Worm (Caenorhabditis elegans) whole organism, young adult: ENCODE measurements around the gene F16G10.13.

Experiments
- T26A5.8 ChIP-seq: sonication (generic microtip); optimal IDR thresholded peaks from 2 replicates; lab custom pipeline; 2016; ENCODE audit warnings: missing genetic modification characterization, missing compliant biosample characterization
- Y53G8AR.9 ChIP-seq: fragments of 200-800 bp; sonication (Bioruptor generic); conservative IDR thresholded peaks from 2 replicates; pipeline ENCODE4 v1.3.6; 2022; ENCODE audit warnings: missing genetic modification reagents, missing genetic modification characterization, missing compliant biosample characterization
- Y67H2A.10 ChIP-seq: fragments of 200-800 bp; sonication (Bioruptor generic); conservative IDR thresholded peaks from 2 replicates; pipeline ENCODE4 v1.3.6; 2022; ENCODE audit warnings: missing genetic modification reagents, missing genetic modification characterization, missing compliant biosample characterization
- ama-1 ChIP-seq, 3 experiments: fragments of 150-350 bp in 1 of 3; sonication (generic microtip) in 2 of 3; optimal IDR thresholded peaks; 2 replicates each; lab custom pipeline; 2014 to 2018; ENCODE audit warnings: missing biosample characterization in 2 of 3, missing genetic modification characterization in 2 of 3, missing genetic modification reagents in 2 of 3
- aptf-3 ChIP-seq: fragments of 200-800 bp; sonication (Bioruptor generic); IDR thresholded peaks from 2 replicates; pipeline ENCODE4 v1.3.6; 2022; ENCODE audit warnings: missing genetic modification characterization, missing compliant biosample characterization
- athp-1 ChIP-seq: sonication (generic microtip); optimal IDR thresholded peaks from 2 replicates; lab custom pipeline; 2017; ENCODE audit warnings: mild to moderate bottlenecking, missing genetic modification characterization, missing compliant biosample characterization
- attf-3 ChIP-seq: fragments of 200-800 bp; sonication (Bioruptor generic); conservative IDR thresholded peaks from 2 replicates; pipeline ENCODE4 v1.3.6; 2022; ENCODE audit warnings: missing genetic modification reagents, missing genetic modification characterization, missing compliant biosample characterization
- attf-5 ChIP-seq: fragments of 200-800 bp; sonication (Bioruptor generic); optimal IDR thresholded peaks from 2 replicates; lab custom pipeline; 2018; ENCODE audit warnings: mild to moderate bottlenecking, missing genetic modification characterization, missing compliant biosample characterization
- attf-6 ChIP-seq: fragments of 200-800 bp; sonication (Bioruptor generic); IDR thresholded peaks from 2 replicates; pipeline ENCODE4 v1.3.6; 2022; ENCODE audit warnings: missing genetic modification reagents, missing genetic modification characterization, missing compliant biosample characterization
- ccch-3 ChIP-seq: fragments of 200-800 bp; sonication (Bioruptor generic); optimal IDR thresholded peaks from 2 replicates; lab custom pipeline; 2018; ENCODE audit warnings: mild to moderate bottlenecking, missing genetic modification characterization, missing compliant biosample characterization
- cebp-2 ChIP-seq: fragments of 200-800 bp; sonication (Bioruptor generic); IDR thresholded peaks from 2 replicates; pipeline ENCODE4 v1.3.6; 2022; ENCODE audit warnings: missing genetic modification characterization, missing compliant biosample characterization
- ceh-40 ChIP-seq: fragments of 200-800 bp; sonication (Bioruptor generic); IDR thresholded peaks from 2 replicates; pipeline ENCODE4 v1.3.6; 2022; ENCODE audit warnings: missing genetic modification characterization, missing compliant biosample characterization
- dpff-1 ChIP-seq: sonication (generic microtip); optimal IDR thresholded peaks from 2 replicates; lab custom pipeline; 2017; ENCODE audit warnings: mild to moderate bottlenecking, missing genetic modification characterization, missing compliant biosample characterization
- dpl-1 ChIP-seq: fragments of 150-350 bp; optimal IDR thresholded peaks from 2 replicates; lab custom pipeline; 2014; ENCODE audit warnings: missing biosample characterization, missing genetic modification reagents, missing genetic modification characterization
- efl-1 ChIP-seq: fragments of 150-350 bp; optimal IDR thresholded peaks from 2 replicates; lab custom pipeline; 2014; ENCODE audit warnings: missing biosample characterization, missing genetic modification reagents, missing genetic modification characterization
- egl-44 ChIP-seq: fragments of 200-800 bp; sonication (Bioruptor generic); IDR thresholded peaks from 2 replicates; pipeline ENCODE4 v1.3.6; 2022; ENCODE audit warnings: missing genetic modification reagents, missing genetic modification characterization, missing compliant biosample characterization
- ekl-4 ChIP-seq: fragments of 200-800 bp; sonication (Bioruptor generic); IDR thresholded peaks from 2 replicates; pipeline ENCODE4 v1.3.6; 2022; ENCODE audit warnings: missing genetic modification reagents, missing genetic modification characterization, missing compliant biosample characterization
- him-1 ChIP-seq: sonication (generic microtip); optimal IDR thresholded peaks from 2 replicates; lab custom pipeline; 2016; ENCODE audit warnings: missing genotype, missing genetic modification reagents, missing genetic modification characterization, missing compliant biosample characterization
- hmg-1.2 ChIP-seq: fragments of 200-800 bp; sonication (Bioruptor generic); IDR thresholded peaks from 2 replicates; pipeline ENCODE4 v1.3.6; 2022; ENCODE audit warnings: missing genetic modification reagents, missing genetic modification characterization, missing compliant biosample characterization
- hsf-1 ChIP-seq: fragments of 200-800 bp; sonication (Bioruptor generic); IDR thresholded peaks from 2 replicates; pipeline ENCODE4 v1.3.6; 2022; ENCODE audit warnings: missing genetic modification reagents, missing genetic modification characterization, missing compliant biosample characterization
- lin-26 ChIP-seq: fragments of 200-800 bp; sonication (Bioruptor generic); IDR thresholded peaks from 2 replicates; pipeline ENCODE4 v1.3.6; 2022; ENCODE audit warnings: missing genetic modification reagents, missing genetic modification characterization, missing compliant biosample characterization
- lin-35 ChIP-seq, 3 experiments: fragments of 150-350 bp in 2 of 3; sonication (generic microtip) in 1 of 3; optimal IDR thresholded peaks; 2 replicates each; lab custom pipeline; 2014 to 2018; ENCODE audit warnings: missing biosample characterization in 3 of 3, missing genetic modification characterization in 3 of 3, missing genetic modification reagents in 3 of 3
- lin-40 ChIP-seq: sonication (generic microtip); optimal IDR thresholded peaks from 2 replicates; lab custom pipeline; 2016; ENCODE audit warnings: missing genetic modification characterization, mild to moderate bottlenecking, missing compliant biosample characterization, missing genotype, missing genetic modification reagents
- lin-54 ChIP-seq: fragments of 200-800 bp; sonication (Bioruptor generic); optimal IDR thresholded peaks from 2 replicates; lab custom pipeline; 2018; ENCODE audit warnings: mild to moderate bottlenecking, missing genetic modification characterization, missing compliant biosample characterization
- lsy-27 ChIP-seq: sonication (generic microtip); optimal IDR thresholded peaks from 2 replicates; lab custom pipeline; 2017; ENCODE audit warnings: missing genetic modification characterization, mild to moderate bottlenecking, missing compliant biosample characterization, antibody characterized with exemption, missing genotype, borderline replicate concordance; ENCODE audit not compliant: insufficient read depth
- madf-10 ChIP-seq: sonication (generic microtip); optimal IDR thresholded peaks from 2 replicates; lab custom pipeline; 2016; ENCODE audit warnings: mild to moderate bottlenecking, missing genetic modification characterization, missing compliant biosample characterization
- madf-3 ChIP-seq: fragments of 200-800 bp; sonication (Bioruptor generic); IDR thresholded peaks from 2 replicates; pipeline ENCODE4 v1.3.6; 2022; ENCODE audit warnings: missing genetic modification reagents, missing genetic modification characterization, missing compliant biosample characterization
- madf-6 ChIP-seq: fragments of 200-800 bp; sonication (Bioruptor generic); IDR thresholded peaks from 2 replicates; pipeline ENCODE4 v1.3.6; 2022; ENCODE audit warnings: missing genetic modification reagents, missing genetic modification characterization, missing compliant biosample characterization
- mel-28 ChIP-seq: sonication (generic microtip); optimal IDR thresholded peaks from 2 replicates; lab custom pipeline; 2016; ENCODE audit warnings: borderline replicate concordance, mild to moderate bottlenecking, missing genetic modification characterization, missing compliant biosample characterization
- nfya-2 ChIP-seq: fragments of 200-800 bp; sonication (Bioruptor generic); IDR thresholded peaks from 2 replicates; pipeline ENCODE4 v1.3.6; 2022; ENCODE audit warnings: missing genetic modification reagents, missing genetic modification characterization, missing compliant biosample characterization
- nhr-120 ChIP-seq: fragments of 200-800 bp; sonication (Bioruptor generic); IDR thresholded peaks from 2 replicates; pipeline ENCODE4 v1.3.6; 2022; ENCODE audit warnings: missing genetic modification characterization, missing compliant biosample characterization
- nhr-179 ChIP-seq: sonication (generic microtip); optimal IDR thresholded peaks from 2 replicates; lab custom pipeline; 2016; ENCODE audit warnings: mild to moderate bottlenecking, missing genetic modification characterization, missing compliant biosample characterization
- nhr-27 ChIP-seq: fragments of 200-800 bp; sonication (Bioruptor generic); optimal IDR thresholded peaks from 2 replicates; lab custom pipeline; 2018; ENCODE audit warnings: mild to moderate bottlenecking, missing genetic modification characterization, moderate library complexity, missing compliant biosample characterization
- rpc-1 ChIP-seq, 2 experiments: fragments of 150-350 bp in 1 of 2; sonication (generic microtip) in 1 of 2; optimal IDR thresholded peaks; 2 replicates each; lab custom pipeline; 2014 to 2018; ENCODE audit warnings: missing biosample characterization in 1 of 2, missing genetic modification characterization in 1 of 2, missing genetic modification reagents in 1 of 2, missing genotype in 1 of 2
- sdz-38 ChIP-seq: sonication (generic microtip); optimal IDR thresholded peaks from 2 replicates; lab custom pipeline; 2016; ENCODE audit warnings: missing genotype, missing genetic modification characterization, missing compliant biosample characterization
- sea-2 ChIP-seq: fragments of 200-800 bp; sonication (Bioruptor generic); IDR thresholded peaks from 2 replicates; pipeline ENCODE4 v1.3.6; 2022; ENCODE audit warnings: missing genetic modification characterization, missing compliant biosample characterization
- snpc-1.1 ChIP-seq: sonication (generic microtip); optimal IDR thresholded peaks from 2 replicates; lab custom pipeline; 2017; ENCODE audit warnings: missing genetic modification characterization, mild to moderate bottlenecking, missing compliant biosample characterization, antibody characterized with exemption, moderate library complexity, missing genotype, missing genetic modification reagents; ENCODE audit not compliant: insufficient read depth
- snpc-3.4 ChIP-seq: sonication (generic microtip); optimal IDR thresholded peaks from 2 replicates; lab custom pipeline; 2017; ENCODE audit warnings: missing genetic modification characterization, mild to moderate bottlenecking, missing compliant biosample characterization, antibody characterized with exemption, moderate library complexity, missing genotype, missing genetic modification reagents
- tbp1 ChIP-seq: fragments of 200-800 bp; sonication (Bioruptor generic); optimal IDR thresholded peaks from 2 replicates; lab custom pipeline; 2018; ENCODE audit warnings: mild to moderate bottlenecking, missing genetic modification characterization, missing compliant biosample characterization
- tbx-9 ChIP-seq: sonication (generic microtip); optimal IDR thresholded peaks from 2 replicates; lab custom pipeline; 2016; ENCODE audit warnings: borderline replicate concordance, missing genetic modification characterization, inconsistent platforms, missing compliant biosample characterization
- tlf-1 ChIP-seq: fragments of 200-800 bp; sonication (Bioruptor generic); optimal IDR thresholded peaks from 2 replicates; lab custom pipeline; 2018; ENCODE audit warnings: mild to moderate bottlenecking, missing genetic modification characterization, missing compliant biosample characterization
- xnd-1 ChIP-seq: sonication (generic microtip); optimal IDR thresholded peaks from 2 replicates; lab custom pipeline; 2016; ENCODE audit warnings: missing genotype, missing genetic modification reagents, missing genetic modification characterization, missing compliant biosample characterization
- ztf-18 ChIP-seq: sonication (generic microtip); optimal IDR thresholded peaks from 2 replicates; lab custom pipeline; 2016; ENCODE audit warnings: missing genotype, mild to moderate bottlenecking, missing genetic modification characterization, missing compliant biosample characterization
- ztf-25 ChIP-seq: fragments of 200-800 bp; sonication (Bioruptor generic); IDR thresholded peaks from 2 replicates; pipeline ENCODE4 v1.3.6; 2022; ENCODE audit warnings: missing genetic modification reagents, missing genetic modification characterization, missing compliant biosample characterization
- ztf-26 ChIP-seq: sonication (generic microtip); optimal IDR thresholded peaks from 2 replicates; lab custom pipeline; 2017; ENCODE audit warnings: missing genetic modification characterization, missing compliant biosample characterization

Gene F16G10.13

DNA sequence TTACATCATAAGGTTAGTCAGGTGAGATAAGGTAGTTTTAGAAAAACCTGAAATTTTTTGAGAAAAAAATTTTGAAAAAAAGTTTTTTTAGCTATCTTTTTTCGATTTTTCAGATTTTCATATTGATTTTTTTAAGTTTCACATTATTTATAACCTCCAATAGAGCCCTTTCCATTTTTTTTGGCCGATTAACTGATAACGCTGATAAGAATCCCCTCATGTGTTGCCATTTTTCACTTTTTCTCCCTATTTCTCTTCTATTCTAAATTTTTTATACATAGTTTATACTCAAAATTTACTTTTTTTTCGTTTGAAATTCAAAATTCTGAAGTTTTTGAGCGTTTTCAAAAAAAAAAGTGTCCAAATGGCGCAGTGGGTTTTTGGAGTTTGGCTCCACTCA, 42.4 kb upstream of the F16G10.13 start:
- TF ChIP-seq attf-3 = no peak
- TF ChIP-seq cebp-2 (GFP tag; lab: Robert Waterston, UW) = no peak
- TF ChIP-seq xnd-1 (tag; lab: Kevin White, UChicago) = no peak
- no peak for TF ChIP-seq nhr-27 (tag; lab: Kevin White, UChicago)
- no peak for TF ChIP-seq tbp1 (GFP tag; lab: Kevin White, UChicago)
- TF ChIP-seq ccch-3 = no peak
- TF ChIP-seq snpc-3.4 (tag; lab: Kevin White, UChicago) = no peak
- TF ChIP-seq nhr-179 (tag; lab: Kevin White, UChicago) = no peak
- TF ChIP-seq lin-40 (tag; lab: Kevin White, UChicago) = no peak
- TF ChIP-seq athp-1 (tag; lab: Kevin White, UChicago) = no peak
- TF ChIP-seq lin-35 (GFP tag; optimal IDR thresholded peaks at IDR 0.05; lab: Kevin White, UChicago) = no peak
- no peak for TF ChIP-seq him-1 (tag; lab: Kevin White, UChicago)
- TF ChIP-seq ekl-4 (GFP tag; lab: Robert Waterston, UW) = no peak
- no peak for TF ChIP-seq sdz-38 (tag; lab: Kevin White, UChicago)
- no peak for TF ChIP-seq attf-6 (GFP tag; lab: Robert Waterston, UW)
- TF ChIP-seq nfya-2 = no peak
- TF ChIP-seq madf-10 (tag; lab: Kevin White, UChicago) = no peak
- TF ChIP-seq lin-26 (GFP tag; lab: Robert Waterston, UW) = no peak
- TF ChIP-seq tbx-9 (tag; lab: Kevin White, UChicago) = no peak
- TF ChIP-seq dpff-1 (tag; lab: Kevin White, UChicago) = no peak

ce11 chrII:2436757-2437156, 41.0 kb upstream of the F16G10.13 start:
- TF ChIP-seq ztf-25 (GFP tag; lab: Robert Waterston, UW) = no peak
- TF ChIP-seq hmg-1.2 (GFP tag; lab: Robert Waterston, UW) = peak; percentile 85
- TF ChIP-seq nhr-27 (tag; lab: Kevin White, UChicago) = no peak

DNA sequence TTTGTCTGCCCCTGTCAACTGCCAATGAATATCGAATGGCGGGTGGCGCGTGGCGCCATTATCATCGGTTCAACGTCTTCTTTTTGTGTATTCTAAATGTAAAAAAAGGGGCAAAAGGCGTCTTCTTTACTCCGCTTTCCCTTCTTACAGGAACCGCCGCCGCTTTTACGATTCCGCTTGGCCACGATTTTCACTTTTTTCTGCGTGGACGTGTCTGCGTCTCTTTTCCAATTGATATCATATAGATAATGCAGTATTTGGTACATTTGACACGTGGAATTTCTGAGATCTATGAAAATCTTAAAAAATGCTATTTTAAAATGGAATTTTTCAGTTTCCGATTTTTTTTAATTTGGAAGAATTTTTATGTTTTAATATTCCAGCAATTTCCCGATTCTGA, 39.8 kb upstream of the F16G10.13 start:
- TF ChIP-seq xnd-1 (tag; lab: Kevin White, UChicago) (no peak), mel-28 (tag; lab: Kevin White, UChicago) (no peak), rpc-1 (optimal IDR thresholded peaks at IDR 0.05; lab: Kevin White, UChicago) (no peak), rpc-1 (tag; optimal IDR thresholded peaks at IDR 0.05; lab: Kevin White, UChicago) (no peak), madf-3 (GFP tag; lab: Robert Waterston, UW) (no peak), nhr-179 (tag; lab: Kevin White, UChicago) (no peak), ztf-25 (GFP tag; lab: Robert Waterston, UW) (no peak), tlf-1 (no peak), snpc-1.1 (tag; lab: Kevin White, UChicago) (no peak), ztf-18 (tag; lab: Kevin White, UChicago) (no peak), nhr-120 (GFP tag; lab: Robert Waterston, UW) (no peak), him-1 (tag; lab: Kevin White, UChicago) (no peak)

DNA sequence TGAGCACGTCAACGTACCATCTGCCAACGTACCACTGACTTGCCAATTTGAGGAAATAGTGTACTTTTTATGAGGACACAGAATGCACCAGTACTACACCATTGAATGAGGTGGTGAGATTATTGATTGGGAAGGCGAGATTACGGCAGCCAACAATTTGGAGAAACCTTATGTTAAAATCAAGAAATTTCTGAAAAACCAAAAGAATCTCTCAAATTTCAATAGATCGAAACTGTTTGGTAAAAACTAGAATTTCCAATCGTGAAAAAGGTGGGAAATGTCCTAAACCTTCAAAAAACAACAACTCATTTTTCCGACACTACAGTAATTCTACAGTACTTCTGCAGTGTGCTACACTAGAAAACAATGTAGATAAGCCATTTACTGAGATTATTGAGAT, 36.2 kb upstream of the F16G10.13 start, which contains the start of gene ceh-86:
Gene ceh-86, minus strand, starts transcription at position 101 of the 400 bp plus-strand sequence.
- TF ChIP-seq ceh-40 (GFP tag; lab: Robert Waterston, UW) (no peak), lsy-27 (no peak), aptf-3 (GFP tag; lab: Robert Waterston, UW) (no peak), sea-2 (GFP tag; lab: Robert Waterston, UW) (no peak), Y53G8AR.9 (no peak), lin-54 (GFP tag; lab: Kevin White, UChicago) (no peak), ama-1 (optimal IDR thresholded peaks at IDR 0.05; lab: Kevin White, UChicago) (no peak), ama-1 (GFP tag; optimal IDR thresholded peaks at IDR 0.05; lab: Kevin White, UChicago) (no peak), egl-44 (GFP tag; lab: Robert Waterston, UW) (no peak), dpl-1 (no peak), madf-6 (GFP tag; lab: Robert Waterston, UW) (no peak), ztf-26 (tag; lab: Kevin White, UChicago) (no peak), efl-1 (GFP tag; lab: Kevin White, UChicago) (no peak), Y67H2A.10 (no peak), T26A5.8 (no peak), hsf-1 (no peak), attf-5 (no peak)
